Worm (Caenorhabditis elegans) whole organism, L4 larva: ENCODE data around the gene cpr-1.

Experiments used
- D1046.2 ChIP-seq: fragments of 200-800 bp; sonication (Bioruptor generic); IDR thresholded peaks from 2 replicates; pipeline ENCODE4 v1.3.6; 2022; ENCODE audit warnings: missing genetic modification characterization, missing compliant biosample characterization
- F10B5.3 ChIP-seq: sonication (generic microtip); optimal IDR thresholded peaks from 2 replicates; lab custom pipeline; 2016; ENCODE audit warnings: mild to moderate bottlenecking, missing genetic modification characterization, missing compliant biosample characterization
- F44E2.7 ChIP-seq: fragments of 200-800 bp; sonication (Bioruptor generic); IDR thresholded peaks from 2 replicates; pipeline ENCODE4 v2.1.2; 2022; ENCODE audit warnings: missing genetic modification characterization, missing compliant biosample characterization
- F49E8.2 ChIP-seq: sonication (generic microtip); optimal IDR thresholded peaks from 2 replicates; lab custom pipeline; 2016; ENCODE audit warnings: missing compliant biosample characterization, mild to moderate bottlenecking, missing genetic modification characterization, borderline replicate concordance
- T20F7.1 ChIP-seq: fragments of 200-800 bp; sonication (Bioruptor generic); optimal IDR thresholded peaks from 2 replicates; lab custom pipeline; 2018; ENCODE audit warnings: mild to moderate bottlenecking, missing genetic modification characterization, missing compliant biosample characterization
- Y75B8A.6 ChIP-seq: fragments of 200-800 bp; sonication (Bioruptor generic); IDR thresholded peaks from 2 replicates; pipeline ENCODE4 v1.3.6; 2022; ENCODE audit warnings: missing genetic modification reagents, missing genetic modification characterization, missing compliant biosample characterization
- ZK337.2 ChIP-seq: fragments of 200-800 bp; sonication (Bioruptor generic); IDR thresholded peaks from 2 replicates; pipeline ENCODE4 v1.3.6; 2022; ENCODE audit warnings: missing genetic modification reagents, missing genetic modification characterization, missing compliant biosample characterization
- ama-1 ChIP-seq: fragments of 150-350 bp; optimal IDR thresholded peaks from 2 replicates; lab custom pipeline; 2014; ENCODE audit warnings: inconsistent platforms, mixed read lengths
- ceh-32 ChIP-seq: sonication (generic microtip); optimal IDR thresholded peaks from 2 replicates; lab custom pipeline; 2016; ENCODE audit warnings: mild to moderate bottlenecking, missing genetic modification characterization, missing compliant biosample characterization; ENCODE audit not compliant: poor library complexity
- ces-1 ChIP-seq: fragments of 150-350 bp; sonication (generic microtip); optimal IDR thresholded peaks from 4 replicates; lab custom pipeline; 2014; ENCODE audit warnings: missing biosample characterization, missing genetic modification reagents, missing genetic modification characterization
- daf-12 ChIP-seq: fragments of 150-350 bp; optimal IDR thresholded peaks from 2 replicates; lab custom pipeline; 2014; ENCODE audit warnings: missing biosample characterization, missing genetic modification reagents, missing genetic modification characterization
- dmd-6 ChIP-seq: fragments of 200-800 bp; sonication (Bioruptor generic); IDR thresholded peaks from 2 replicates; pipeline ENCODE4 v1.3.6; 2022; ENCODE audit warnings: missing genetic modification reagents, missing genetic modification characterization, missing compliant biosample characterization
- dmd-8 ChIP-seq: fragments of 200-800 bp; sonication (Bioruptor generic); IDR thresholded peaks from 2 replicates; pipeline ENCODE4 v1.3.6; 2022; ENCODE audit warnings: missing genetic modification characterization, missing compliant biosample characterization
- dpl-1 ChIP-seq: fragments of 150-350 bp; optimal IDR thresholded peaks from 2 replicates; lab custom pipeline; 2014; ENCODE audit warnings: missing biosample characterization, missing genetic modification reagents, missing genetic modification characterization
- egl-43 ChIP-seq: fragments of 200-800 bp; sonication (Bioruptor generic); IDR thresholded peaks from 2 replicates; pipeline ENCODE4 v1.3.6; 2022; ENCODE audit warnings: missing genetic modification reagents, missing genetic modification characterization, missing compliant biosample characterization
- fos-1 ChIP-seq: fragments of 150-350 bp; optimal IDR thresholded peaks from 2 replicates; lab custom pipeline; 2014; ENCODE audit warnings: missing biosample characterization, missing genetic modification characterization
- gei-8 ChIP-seq: fragments of 200-800 bp; sonication (Bioruptor generic); optimal IDR thresholded peaks from 2 replicates; lab custom pipeline; 2018; ENCODE audit warnings: mild to moderate bottlenecking, missing genetic modification characterization, missing compliant biosample characterization
- hif-1 ChIP-seq, 2 experiments: sonication (generic microtip); optimal IDR thresholded peaks; 2 replicates each; lab custom pipeline; 2016 to 2017; ENCODE audit warnings: missing compliant biosample characterization in 2 of 2, missing genetic modification characterization in 2 of 2, missing genetic modification reagents in 2 of 2, missing genotype in 2 of 2, mild to moderate bottlenecking in 1 of 2
- hlh-11 ChIP-seq: fragments of 200-800 bp; sonication (Bioruptor generic); optimal IDR thresholded peaks from 2 replicates; lab custom pipeline; 2018; ENCODE audit warnings: mild to moderate bottlenecking, missing genetic modification characterization, missing compliant biosample characterization
- hlh-30 ChIP-seq: sonication (generic microtip); optimal IDR thresholded peaks from 2 replicates; lab custom pipeline; 2017; ENCODE audit warnings: antibody characterized with exemption, mild to moderate bottlenecking, missing genetic modification characterization, missing compliant biosample characterization; ENCODE audit not compliant: insufficient read depth
- lin-1 ChIP-seq: fragments of 200-800 bp; sonication (Bioruptor generic); IDR thresholded peaks from 2 replicates; pipeline ENCODE4 v1.3.6; 2022; ENCODE audit warnings: missing genetic modification reagents, missing genetic modification characterization, missing compliant biosample characterization
- lin-29 ChIP-seq: fragments of 200-800 bp; sonication (Bioruptor generic); IDR thresholded peaks from 2 replicates; pipeline ENCODE4 v1.3.6; 2022; ENCODE audit warnings: missing genetic modification reagents, missing genetic modification characterization, missing compliant biosample characterization
- lin-38 ChIP-seq: fragments of 200-800 bp; sonication (Bioruptor generic); IDR thresholded peaks from 2 replicates; pipeline ENCODE4 v1.3.6; 2022; ENCODE audit warnings: missing genetic modification reagents, missing genetic modification characterization, missing compliant biosample characterization
- lin-39 ChIP-seq: fragments of 150-350 bp; optimal IDR thresholded peaks from 2 replicates; lab custom pipeline; 2014; ENCODE audit warnings: missing biosample characterization, missing genetic modification reagents, missing genetic modification characterization
- lsy-2 ChIP-seq, 2 experiments: fragments of 150-350 bp in 1 of 2; sonication (generic microtip) in 1 of 2; optimal IDR thresholded peaks; 2 replicates each; lab custom pipeline; 2014 to 2017; ENCODE audit warnings: missing biosample characterization in 2 of 2, missing genetic modification characterization in 2 of 2
- madf-5 ChIP-seq, 2 experiments: fragments of 200-800 bp; sonication (Bioruptor generic); IDR thresholded peaks; 2 replicates each; pipeline ENCODE4 v1.3.6; 2022; ENCODE audit warnings: missing compliant biosample characterization in 2 of 2, missing genetic modification characterization in 2 of 2
- mdl-1 ChIP-seq, 2 experiments: fragments of 150-350 bp in 1 of 2; sonication (generic microtip) in 1 of 2; optimal IDR thresholded peaks; 2 replicates each; lab custom pipeline; 2014 to 2017; ENCODE audit warnings: missing biosample characterization in 2 of 2, missing genetic modification characterization in 2 of 2
- mep-1 ChIP-seq: fragments of 150-350 bp; sonication (generic microtip); optimal IDR thresholded peaks from 3 replicates; lab custom pipeline; 2014; ENCODE audit warnings: missing biosample characterization, missing genetic modification characterization
- mxl-3 ChIP-seq: fragments of 200-800 bp; sonication (Bioruptor generic); optimal IDR thresholded peaks from 2 replicates; lab custom pipeline; 2018; ENCODE audit warnings: mild to moderate bottlenecking, missing genetic modification characterization, missing compliant biosample characterization
- nhr-102 ChIP-seq: sonication (generic microtip); optimal IDR thresholded peaks from 2 replicates; lab custom pipeline; 2016; ENCODE audit warnings: mild to moderate bottlenecking, missing genetic modification characterization, moderate library complexity, missing compliant biosample characterization
- nhr-11 ChIP-seq: fragments of 150-350 bp; optimal IDR thresholded peaks from 2 replicates; lab custom pipeline; 2014; ENCODE audit warnings: missing biosample characterization, missing genetic modification characterization
- nhr-25 ChIP-seq: sonication (generic microtip); optimal IDR thresholded peaks from 2 replicates; lab custom pipeline; 2017; ENCODE audit warnings: missing genetic modification characterization, mild to moderate bottlenecking, missing compliant biosample characterization, antibody characterized with exemption, moderate library complexity, borderline replicate concordance; ENCODE audit not compliant: insufficient read depth
- nhr-28 ChIP-seq: fragments of 150-350 bp; optimal IDR thresholded peaks from 2 replicates; lab custom pipeline; 2014; ENCODE audit warnings: missing biosample characterization, missing genetic modification characterization
- nhr-6 ChIP-seq: fragments of 150-350 bp; optimal IDR thresholded peaks from 2 replicates; lab custom pipeline; 2014; ENCODE audit warnings: missing biosample characterization, missing genetic modification characterization
- nhr-76 ChIP-seq: fragments of 150-350 bp; optimal IDR thresholded peaks from 2 replicates; lab custom pipeline; 2014; ENCODE audit warnings: missing biosample characterization, missing genetic modification characterization
- nhr-77 ChIP-seq: fragments of 150-350 bp; optimal IDR thresholded peaks from 2 replicates; lab custom pipeline; 2014; ENCODE audit warnings: missing biosample characterization, missing genetic modification characterization
- pqm-1 ChIP-seq: sonication (generic microtip); optimal IDR thresholded peaks from 2 replicates; lab custom pipeline; 2017; ENCODE audit warnings: missing biosample characterization, missing genetic modification characterization
- sdz-12 ChIP-seq: fragments of 200-800 bp; sonication (Bioruptor generic); optimal IDR thresholded peaks from 2 replicates; lab custom pipeline; 2018; ENCODE audit warnings: mild to moderate bottlenecking, missing genetic modification characterization, missing compliant biosample characterization
- snpc-1.2 ChIP-seq: fragments of 200-800 bp; sonication (Bioruptor generic); IDR thresholded peaks from 2 replicates; pipeline ENCODE4 v1.3.6; 2022; ENCODE audit warnings: missing genetic modification reagents, missing genetic modification characterization, missing compliant biosample characterization
- snpc-4 ChIP-seq: fragments of 150-350 bp; optimal IDR thresholded peaks from 2 replicates; lab custom pipeline; 2014; ENCODE audit warnings: missing biosample characterization, missing genetic modification characterization
- tag-97 ChIP-seq: fragments of 200-800 bp; sonication (Bioruptor generic); IDR thresholded peaks from 2 replicates; pipeline ENCODE4 v1.3.6; 2022; ENCODE audit warnings: missing genetic modification characterization, missing compliant biosample characterization
- tra-1 ChIP-seq: fragments of 200-800 bp; sonication (Bioruptor generic); IDR thresholded peaks from 2 replicates; pipeline ENCODE4 v1.3.6; 2022; ENCODE audit warnings: missing genetic modification reagents, missing genetic modification characterization, missing compliant biosample characterization
- unc-39 ChIP-seq: sonication (generic microtip); optimal IDR thresholded peaks from 2 replicates; lab custom pipeline; 2017; ENCODE audit warnings: missing biosample characterization, missing genetic modification characterization
- zfp-3 ChIP-seq: fragments of 200-800 bp; sonication (Bioruptor generic); conservative IDR thresholded peaks from 2 replicates; pipeline ENCODE4 v1.3.6; 2022; ENCODE audit warnings: missing genetic modification reagents, missing genetic modification characterization, missing compliant biosample characterization
- ztf-11 ChIP-seq: fragments of 150-350 bp; optimal IDR thresholded peaks from 2 replicates; lab custom pipeline; 2014; ENCODE audit warnings: missing biosample characterization, missing genetic modification characterization

The cpr-1 gene

ce11 chrV:11976734-11977133 is 1.4 kb downstream of the cpr-1 start (continued):
- TF ChIP-seq zfp-3 (GFP tag; lab: Robert Waterston, UW) (0 out of 2 replicates have a peak, but pooled peaks have one; percentile 9), unc-39 (tag; lab: Kevin White, UChicago) (no peak), egl-43 (no peak), lin-39 (tag; lab: Kevin White, UChicago) (no peak), mep-1 (tag; lab: Kevin White, UChicago) (no peak), dmd-8 (GFP tag; lab: Robert Waterston, UW) (no peak), daf-12 (tag; lab: Kevin White, UChicago) (no peak), mdl-1 (tag; optimal IDR thresholded peaks at IDR 0.05; lab: Kevin White, UChicago) (no peak), sdz-12 (GFP tag; lab: Kevin White, UChicago) (no peak), snpc-4 (no peak), D1046.2 (GFP tag; lab: Robert Waterston, UW) (no peak), nhr-11 (no peak)

- TF ChIP-seq nhr-28, result peak; percentile 71
- peak; percentile 39 for TF ChIP-seq hlh-11 (tag; lab: Kevin White, UChicago)
- TF ChIP-seq ces-1 (GFP tag; lab: Kevin White, UChicago), result no peak
- TF ChIP-seq fos-1 (tag; lab: Kevin White, UChicago), result no peak
- peak; percentile 4 for TF ChIP-seq hlh-30 (tag; lab: Kevin White, UChicago)
- TF ChIP-seq mdl-1 (tag; optimal IDR thresholded peaks at IDR 0.05; lab: Kevin White, UChicago), result peak in 1 of 2 experiments; percentile 33
- 0 out of 2 replicates have a peak, but pooled peaks have one; percentile 24 for TF ChIP-seq lin-38 (GFP tag; lab: Robert Waterston, UW)
- TF ChIP-seq madf-5 (GFP tag; IDR thresholded peaks at IDR 0.05; lab: Robert Waterston, UW), result 0 out of 4 replicates have a peak, but pooled peaks of 1 of the 2 experiments have one; percentile 18
- peak; percentile 15 for TF ChIP-seq ama-1
- no peak for TF ChIP-seq F44E2.7 (GFP tag; lab: Robert Waterston, UW)
- no peak for TF ChIP-seq T20F7.1
- no peak for TF ChIP-seq nhr-25 (tag; lab: Kevin White, UChicago)
- no peak for TF ChIP-seq ceh-32 (tag; lab: Kevin White, UChicago)
- TF ChIP-seq, all 104 proteins: peak for 7
These were observed 2.8 kb downstream of the cpr-1 start, which contains the start of gene mif-2 for ce11 chrV:11978179-11978578. TSS of gene mif-2 (minus strand) at chrV:11978459.

ce11 chrV:11979673-11980561 is 4.6 kb downstream of the cpr-1 start, which contains the start of gene snr-4:
TSS of gene snr-4 (minus strand) at chrV:11979723.
- TF ChIP-seq ZK337.2 (GFP tag; lab: Robert Waterston, UW) (no peak), nhr-6 (tag; lab: Kevin White, UChicago) (peak; percentile 98), fos-1 (tag; lab: Kevin White, UChicago) (no peak), nhr-77 (peak; percentile 90), tra-1 (GFP tag; lab: Robert Waterston, UW) (peak; percentile 71; the same call in 1 of the 2 replicates), lin-1 (GFP tag; lab: Robert Waterston, UW) (peak; percentile 92), dpl-1 (peak; percentile 82), nhr-76 (tag; lab: Kevin White, UChicago) (no peak), daf-12 (tag; lab: Kevin White, UChicago) (no peak), F10B5.3 (tag; lab: Kevin White, UChicago) (peak; percentile 88), hif-1 (tag; optimal IDR thresholded peaks at IDR 0.05; lab: Kevin White, UChicago) (peak; percentile 50 to 84), lsy-2 (tag; optimal IDR thresholded peaks at IDR 0.05; lab: Kevin White, UChicago) (peak; percentile 75 to 91), gei-8 (GFP tag; lab: Kevin White, UChicago) (peak; percentile 69), nhr-102 (peak; percentile 93), pqm-1 (peak; percentile 33), ztf-11 (tag; lab: Kevin White, UChicago) (no peak), lin-29 (no peak), mxl-3 (GFP tag; lab: Kevin White, UChicago) (peak; percentile 84), Y75B8A.6 (GFP tag; lab: Robert Waterston, UW) (peak; percentile 69; the same call in 1 of the 2 replicates), F49E8.2 (tag; lab: Kevin White, UChicago) (peak; percentile 94), tag-97 (GFP tag; lab: Robert Waterston, UW) (no peak; the same call in 1 of the 2 replicates), D1046.2 (GFP tag; lab: Robert Waterston, UW) (peak; percentile 56; the same call in 1 of the 2 replicates), snpc-1.2 (GFP tag; lab: Robert Waterston, UW) (peak; percentile 83), dmd-6 (GFP tag; lab: Robert Waterston, UW) (peak; percentile 96), ces-1 (GFP tag; lab: Kevin White, UChicago) (no peak)
